Worm (Caenorhabditis elegans): ENCODE measurements around the gene B0281.5.
"Not testable (repeated sequence)": the region's sequence is repeated elsewhere in the genome, so short reads cannot be mapped to it uniquely, and the experiment has no call there.

ce11 chrII:2282599-2282998 is 18.2 kb downstream of the B0281.5 start, which contains the start of gene K09F6.9:
- not testable (repeated sequence) for TF ChIP-seq B0261.1 (tag; optimal IDR thresholded peaks at IDR 0.05); D2030.7 (GFP tag; IDR thresholded peaks at IDR 0.05); Y53F4B.3 (GFP tag; IDR thresholded peaks at IDR 0.05); F39B2.1 (GFP tag; IDR thresholded peaks at IDR 0.05); cebp-1 (GFP tag; IDR thresholded peaks at IDR 0.05); cebp-1 (tag; optimal IDR thresholded peaks at IDR 0.05); ccch-3 (GFP tag; optimal IDR thresholded peaks at IDR 0.05); Y95B8A.8 (GFP tag; IDR thresholded peaks at IDR 0.05); ceh-40 (GFP tag; IDR thresholded peaks at IDR 0.05); gei-17 (GFP tag; optimal IDR thresholded peaks at IDR 0.05); F57C9.4 (tag; optimal IDR thresholded peaks at IDR 0.05); chd-7 (tag; optimal IDR thresholded peaks at IDR 0.05); ztf-18 (tag; optimal IDR thresholded peaks at IDR 0.05)

All from whole organism, young adult.